In the genomic region with DNA sequence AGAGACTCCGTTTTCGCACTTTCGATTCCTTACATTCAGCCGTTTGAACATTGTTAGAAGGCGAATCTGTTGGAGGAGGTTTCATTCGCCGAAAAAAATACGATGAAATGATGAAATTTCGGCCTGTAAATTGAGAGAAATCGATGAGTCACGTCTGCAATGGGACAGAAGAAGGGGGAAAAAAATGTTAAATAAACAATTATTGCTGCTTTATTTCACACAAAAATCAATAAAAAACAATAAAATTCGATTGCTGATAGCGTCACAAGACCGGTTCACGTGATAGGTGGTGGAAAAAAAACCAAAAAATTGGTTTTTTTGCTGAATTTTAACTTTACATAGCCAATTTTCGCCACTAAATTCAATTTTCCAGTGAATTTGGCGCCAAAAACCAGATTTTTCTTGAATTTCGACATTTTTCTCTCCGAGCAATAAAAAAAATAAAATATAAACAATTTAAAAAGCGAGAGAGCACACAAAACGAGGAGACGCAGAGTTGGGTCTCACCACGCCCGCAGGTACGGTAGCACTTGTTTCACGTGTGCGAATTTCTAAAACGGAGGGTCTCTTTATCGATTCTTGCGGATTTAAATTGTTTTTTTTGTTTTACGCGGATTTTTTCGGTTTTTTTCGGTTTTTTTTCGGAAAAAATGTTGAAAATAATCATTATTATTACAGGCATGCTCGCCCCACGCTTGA, we compare ENCODE assay signal across 5 worm cellular contexts.
TF ChIP-seq lines count a peak whose summit lies in the region.

A gene (minus strand): TSS at position 51 of the 699 bp plus-strand sequence.
A gene (plus strand): TSS at position 679 of the 699 bp plus-strand sequence.

TF ChIP-seq in whole organism, L1 larva, 84 proteins besides CTCF, POLR2A, EP300 and RAD21 (continues in another document):
- peak; percentile 92 for TF ChIP-seq dsc-1 (tag; optimal IDR thresholded peaks at IDR 0.05; lab: Kevin White, UChicago)
- TF ChIP-seq elt-3 (tag; optimal IDR thresholded peaks at IDR 0.05; lab: Kevin White, UChicago) = peak in 3 of 6 experiments; percentile 8 to 85 (median 62)
- peak; percentile 91 for TF ChIP-seq irx-1 (tag; optimal IDR thresholded peaks at IDR 0.05; lab: Kevin White, UChicago)
- peak; percentile 71 for TF ChIP-seq lin-13 (GFP tag; optimal IDR thresholded peaks at IDR 0.05; lab: Kevin White, UChicago)
- peak; percentile 91 for TF ChIP-seq isw-1 (GFP tag; IDR thresholded peaks at IDR 0.05; lab: Robert Waterston, UW)
- no peak for TF ChIP-seq unc-30 (tag; optimal IDR thresholded peaks at IDR 0.05; lab: Kevin White, UChicago)
- peak; percentile 78 for TF ChIP-seq mab-9 (GFP tag; IDR thresholded peaks at IDR 0.05; lab: Robert Waterston, UW)
- TF ChIP-seq C16A3.4 (tag; optimal IDR thresholded peaks at IDR 0.05; lab: Kevin White, UChicago) = peak; percentile 92
- peak; percentile 87 to 95 (median 91) for TF ChIP-seq ceh-82 (tag; optimal IDR thresholded peaks at IDR 0.05; lab: Kevin White, UChicago)
- TF ChIP-seq ceh-63 (GFP tag; optimal IDR thresholded peaks at IDR 0.05; lab: Kevin White, UChicago) = no peak
- TF ChIP-seq nhr-85 (tag; lab: Kevin White, UChicago) = peak; percentile 96
- TF ChIP-seq lin-39 (tag; optimal IDR thresholded peaks at IDR 0.05; lab: Kevin White, UChicago) = peak; percentile 92
- peak; percentile 86 for TF ChIP-seq fos-1 (tag; optimal IDR thresholded peaks at IDR 0.05; lab: Kevin White, UChicago)
- peak; percentile 71 for TF ChIP-seq ama-1 (optimal IDR thresholded peaks at IDR 0.05; lab: Kevin White, UChicago)
- peak; percentile 91 for TF ChIP-seq nhr-77 (tag; optimal IDR thresholded peaks at IDR 0.05; lab: Kevin White, UChicago)
- peak; percentile 90 for TF ChIP-seq unc-86 (tag; optimal IDR thresholded peaks at IDR 0.05; lab: Kevin White, UChicago)

TF ChIP-seq in whole organism, L3 larva, 47 proteins besides CTCF, POLR2A, EP300 and RAD21 (continues in another document):
- TF ChIP-seq lin-15B (tag; optimal IDR thresholded peaks at IDR 0.05; lab: Kevin White, UChicago) (peak; percentile 83), eor-1 (tag; optimal IDR thresholded peaks at IDR 0.05; lab: Kevin White, UChicago) (peak in 1 of 2 experiments; percentile 38), egl-27 (tag; optimal IDR thresholded peaks at IDR 0.05; lab: Kevin White, UChicago) (no peak), pha-4 (tag; optimal IDR thresholded peaks at IDR 0.05; lab: Kevin White, UChicago) (peak; percentile 99), egl-5 (tag; optimal IDR thresholded peaks at IDR 0.05; lab: Kevin White, UChicago) (peak; percentile 97), elt-3 (tag; optimal IDR thresholded peaks at IDR 0.05; lab: Kevin White, UChicago) (no peak), sea-2 (GFP tag; optimal IDR thresholded peaks at IDR 0.05; lab: Kevin White, UChicago) (no peak), elt-2 (tag; optimal IDR thresholded peaks at IDR 0.05; lab: Kevin White, UChicago) (peak; percentile 64), skn-1 (tag; optimal IDR thresholded peaks at IDR 0.05; lab: Kevin White, UChicago) (peak; percentile 3), nhr-23 (tag; optimal IDR thresholded peaks at IDR 0.05; lab: Kevin White, UChicago) (peak; percentile 88), nhr-11 (tag; optimal IDR thresholded peaks at IDR 0.05; lab: Kevin White, UChicago) (no peak), ama-1 (optimal IDR thresholded peaks at IDR 0.05; lab: Kevin White, UChicago) (peak; percentile 84), aly-2 (tag; optimal IDR thresholded peaks at IDR 0.05; lab: Kevin White, UChicago) (no peak), nhr-43 (tag; optimal IDR thresholded peaks at IDR 0.05; lab: Kevin White, UChicago; ENCODE audit: poor library complexity, severe bottlenecking) (no peak), ztf-11 (tag; optimal IDR thresholded peaks at IDR 0.05; lab: Kevin White, UChicago) (no peak), ZK546.5 (tag; optimal IDR thresholded peaks at IDR 0.05; lab: Kevin White, UChicago) (peak; percentile 25), ceh-16 (tag; optimal IDR thresholded peaks at IDR 0.05; lab: Kevin White, UChicago) (no peak)

TF ChIP-seq in whole organism, early embryonic, 17 proteins besides CTCF, POLR2A, EP300 and RAD21:
- peak; percentile 58 for TF ChIP-seq F13C5.2 (tag; optimal IDR thresholded peaks at IDR 0.05; lab: Kevin White, UChicago)
- no peak for TF ChIP-seq aly-1 (tag; optimal IDR thresholded peaks at IDR 0.05; lab: Kevin White, UChicago)

TF ChIP-seq in whole organism, midembryonic, 9 proteins besides CTCF, POLR2A, EP300 and RAD21:
- TF ChIP-seq cog-1 (tag; optimal IDR thresholded peaks at IDR 0.05; lab: Kevin White, UChicago) (no peak), ref-1 (GFP tag; conservative IDR thresholded peaks at IDR 0.05; lab: Robert Waterston, UW) (no peak), tab-1 (GFP tag; IDR thresholded peaks at IDR 0.05; lab: Robert Waterston, UW) (no peak), flt-1 (GFP tag; IDR thresholded peaks at IDR 0.05; lab: Robert Waterston, UW) (no peak), med-1 (GFP tag; optimal IDR thresholded peaks at IDR 0.05; lab: Kevin White, UChicago; ENCODE audit: insufficient read depth) (no peak), T22C8.4 (GFP tag; IDR thresholded peaks at IDR 0.05; lab: Robert Waterston, UW) (peak; percentile 56; the same call in 1 of the 2 replicates), ztf-29 (GFP tag; IDR thresholded peaks at IDR 0.05; lab: Robert Waterston, UW) (no peak)
TF ChIP-seq in whole organism, midembryonic: peak in this region for 1.

TF ChIP-seq in whole organism, young adult, 124 proteins besides CTCF, POLR2A, EP300 and RAD21 (continues in another document):
- no peak for TF ChIP-seq ama-1 (optimal IDR thresholded peaks at IDR 0.05; lab: Kevin White, UChicago)
- no peak for TF ChIP-seq ama-1 (GFP tag; optimal IDR thresholded peaks at IDR 0.05; lab: Kevin White, UChicago)
- peak; percentile 84 for TF ChIP-seq efl-1 (GFP tag; optimal IDR thresholded peaks at IDR 0.05; lab: Kevin White, UChicago)
- TF ChIP-seq F55B11.4 (tag; optimal IDR thresholded peaks at IDR 0.05; lab: Kevin White, UChicago; ENCODE audit: borderline replicate concordance, insufficient read depth) = no peak
- no peak for TF ChIP-seq tbx-9 (tag; optimal IDR thresholded peaks at IDR 0.05; lab: Kevin White, UChicago; ENCODE audit: borderline replicate concordance)
- TF ChIP-seq T26A5.8 (tag; optimal IDR thresholded peaks at IDR 0.05; lab: Kevin White, UChicago) = no peak
- TF ChIP-seq ekl-4 (GFP tag; IDR thresholded peaks at IDR 0.05; lab: Robert Waterston, UW) = peak; percentile 88
- TF ChIP-seq dpff-1 (tag; optimal IDR thresholded peaks at IDR 0.05; lab: Kevin White, UChicago) = no peak
- peak; percentile 67 for TF ChIP-seq tbp1 (GFP tag; optimal IDR thresholded peaks at IDR 0.05; lab: Kevin White, UChicago)
- TF ChIP-seq nfyb-1 (GFP tag; IDR thresholded peaks at IDR 0.05; lab: Robert Waterston, UW) = peak; percentile 78
- no peak for TF ChIP-seq hlh-12 (tag; optimal IDR thresholded peaks at IDR 0.05; lab: Kevin White, UChicago)
- peak; percentile 84 for TF ChIP-seq pbrm-1 (GFP tag; IDR thresholded peaks at IDR 0.05; lab: Robert Waterston, UW)
- no peak for TF ChIP-seq rec-8 (tag; optimal IDR thresholded peaks at IDR 0.05; lab: Kevin White, UChicago)
- no peak for TF ChIP-seq F37B4.10 (GFP tag; IDR thresholded peaks at IDR 0.05; lab: Robert Waterston, UW)
- TF ChIP-seq F57C9.4 (tag; optimal IDR thresholded peaks at IDR 0.05; lab: Kevin White, UChicago) = no peak
- 0 out of 2 replicates have a peak, but pooled peaks have one; percentile 6 for TF ChIP-seq egrh-3 (GFP tag; IDR thresholded peaks at IDR 0.05; lab: Robert Waterston, UW)
- TF ChIP-seq unc-62 (GFP tag; optimal IDR thresholded peaks at IDR 0.05; lab: Kevin White, UChicago) = no peak
- TF ChIP-seq madf-6 (GFP tag; IDR thresholded peaks at IDR 0.05; lab: Robert Waterston, UW) = peak; percentile 97
- no peak for TF ChIP-seq bed-1 (GFP tag; IDR thresholded peaks at IDR 0.05; lab: Robert Waterston, UW)
- TF ChIP-seq snpc-1.1 (tag; optimal IDR thresholded peaks at IDR 0.05; lab: Kevin White, UChicago; ENCODE audit: insufficient read depth) = peak; percentile 78
- no peak for TF ChIP-seq zim-3 (tag; optimal IDR thresholded peaks at IDR 0.05; lab: Kevin White, UChicago)
- TF ChIP-seq lsl-1 (GFP tag; optimal IDR thresholded peaks at IDR 0.05; lab: Kevin White, UChicago) = peak; percentile 99
- no peak for TF ChIP-seq ceh-40 (GFP tag; IDR thresholded peaks at IDR 0.05; lab: Robert Waterston, UW)
- peak; percentile 84 for TF ChIP-seq athp-1 (tag; optimal IDR thresholded peaks at IDR 0.05; lab: Kevin White, UChicago)
- TF ChIP-seq xnd-1 (tag; optimal IDR thresholded peaks at IDR 0.05; lab: Kevin White, UChicago) = peak; percentile 84
- no peak; the same call in 1 of the 2 replicates for TF ChIP-seq attf-3 (GFP tag; conservative IDR thresholded peaks at IDR 0.05; lab: Robert Waterston, UW)
- TF ChIP-seq cebp-1 (GFP tag; IDR thresholded peaks at IDR 0.05; lab: Robert Waterston, UW) = no peak
- TF ChIP-seq cebp-1 (tag; optimal IDR thresholded peaks at IDR 0.05; lab: Kevin White, UChicago) = peak; percentile 83
- peak; percentile 63 for TF ChIP-seq snpc-4 (GFP tag; optimal IDR thresholded peaks at IDR 0.05; lab: Kevin White, UChicago)
- TF ChIP-seq snpc-4 (tag; optimal IDR thresholded peaks at IDR 0.05; lab: Kevin White, UChicago) = peak; percentile 39 to 84 (median 78)
- TF ChIP-seq madf-3 (GFP tag; IDR thresholded peaks at IDR 0.05; lab: Robert Waterston, UW) = no peak; the same call in 1 of the 2 replicates
- 0 out of 2 replicates have a peak, but pooled peaks have one; percentile 24 for TF ChIP-seq Y79H2A.3 (GFP tag; conservative IDR thresholded peaks at IDR 0.05; lab: Robert Waterston, UW)
- TF ChIP-seq lin-40 (tag; optimal IDR thresholded peaks at IDR 0.05; lab: Kevin White, UChicago) = peak; percentile 77
- no peak; the same call in 1 of the 2 replicates for TF ChIP-seq dox-1 (GFP tag; IDR thresholded peaks at IDR 0.05; lab: Robert Waterston, UW)
- peak; percentile 80 for TF ChIP-seq madf-8 (GFP tag; conservative IDR thresholded peaks at IDR 0.05; lab: Robert Waterston, UW)
- TF ChIP-seq B0336.3 (GFP tag; IDR thresholded peaks at IDR 0.05; lab: Robert Waterston, UW) = peak; percentile 71
- TF ChIP-seq hrde-1 (tag; optimal IDR thresholded peaks at IDR 0.05; lab: Kevin White, UChicago; ENCODE audit: borderline replicate concordance) = no peak
- TF ChIP-seq rcor-1 (GFP tag; IDR thresholded peaks at IDR 0.05; lab: Robert Waterston, UW) = peak; percentile 89
- peak; percentile 41 for TF ChIP-seq ztf-26 (tag; optimal IDR thresholded peaks at IDR 0.05; lab: Kevin White, UChicago)
- no peak for TF ChIP-seq T07F8.4 (tag; optimal IDR thresholded peaks at IDR 0.05; lab: Kevin White, UChicago)
- TF ChIP-seq F22D6.2 (tag; optimal IDR thresholded peaks at IDR 0.05; lab: Kevin White, UChicago) = no peak
- peak; percentile 35; the same call in 1 of the 2 replicates for TF ChIP-seq hmg-20 (GFP tag; IDR thresholded peaks at IDR 0.05; lab: Robert Waterston, UW)
- no peak for TF ChIP-seq egl-44 (GFP tag; IDR thresholded peaks at IDR 0.05; lab: Robert Waterston, UW)
